Worm (Caenorhabditis elegans): ENCODE results near the gene Y54E2A.7.

The Y54E2A.7 gene

ce11 chrII:14813106-14813505, 40.3 kb upstream of the Y54E2A.7 start:
- no peak for TF ChIP-seq nhr-10 (tag; optimal IDR thresholded peaks at IDR 0.05)
- no peak for TF ChIP-seq nhr-23 (tag; optimal IDR thresholded peaks at IDR 0.05)
- TF ChIP-seq ama-1 (optimal IDR thresholded peaks at IDR 0.05): no peak
- no peak for TF ChIP-seq ceh-16 (tag; optimal IDR thresholded peaks at IDR 0.05)
- TF ChIP-seq skn-1 (tag; optimal IDR thresholded peaks at IDR 0.05): no peak
- no peak for TF ChIP-seq peb-1 (tag; optimal IDR thresholded peaks at IDR 0.05)
- TF ChIP-seq egl-27 (tag; optimal IDR thresholded peaks at IDR 0.05): no peak
- no peak for TF ChIP-seq lsy-2 (tag; optimal IDR thresholded peaks at IDR 0.05)
- TF ChIP-seq sem-4 (tag; optimal IDR thresholded peaks at IDR 0.05): no peak
- no peak for TF ChIP-seq nhr-129 (tag; optimal IDR thresholded peaks at IDR 0.05)
- TF ChIP-seq dmd-4 (tag; optimal IDR thresholded peaks at IDR 0.05): no peak
- no peak for TF ChIP-seq unc-62 (GFP tag; optimal IDR thresholded peaks at IDR 0.05)
- no peak for TF ChIP-seq aly-2 (tag; optimal IDR thresholded peaks at IDR 0.05)
- no peak for TF ChIP-seq zag-1 (tag; optimal IDR thresholded peaks at IDR 0.05)
- TF ChIP-seq Y55F3AM.14 (GFP tag; optimal IDR thresholded peaks at IDR 0.05): no peak
- no peak for TF ChIP-seq nhr-12 (tag; optimal IDR thresholded peaks at IDR 0.05)
- no peak for TF ChIP-seq nhr-6 (tag; optimal IDR thresholded peaks at IDR 0.05)

DNA sequence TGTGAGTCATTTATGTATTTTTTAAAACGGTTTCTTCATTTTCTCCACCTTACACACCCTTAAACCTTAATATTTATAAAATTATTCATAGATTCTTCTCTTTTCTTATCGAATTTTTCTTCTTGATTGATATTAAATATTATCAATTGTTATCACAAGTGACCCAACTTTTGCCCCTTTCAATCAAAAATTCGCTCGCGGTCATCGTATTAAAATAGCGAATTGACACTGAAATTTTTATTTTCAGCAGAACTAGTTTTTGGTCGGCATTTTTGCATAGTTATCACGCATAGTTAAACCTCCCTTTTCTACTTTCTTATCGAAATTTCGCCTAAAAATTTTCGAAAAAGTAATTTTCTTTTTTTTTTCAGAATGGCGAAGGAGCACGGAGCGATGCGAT, 39.9 kb upstream of the Y54E2A.7 start:
- TF ChIP-seq Y55F3AM.14 (GFP tag; optimal IDR thresholded peaks at IDR 0.05) (no peak), fos-1 (tag; optimal IDR thresholded peaks at IDR 0.05) (peak; percentile 95), gmeb-1 (tag; optimal IDR thresholded peaks at IDR 0.05) (peak; percentile 22), F13H6.1 (tag; optimal IDR thresholded peaks at IDR 0.05) (no peak), sma-9 (GFP tag; optimal IDR thresholded peaks at IDR 0.05) (peak; percentile 50), sma-9 (tag; optimal IDR thresholded peaks at IDR 0.05) (no peak)

DNA sequence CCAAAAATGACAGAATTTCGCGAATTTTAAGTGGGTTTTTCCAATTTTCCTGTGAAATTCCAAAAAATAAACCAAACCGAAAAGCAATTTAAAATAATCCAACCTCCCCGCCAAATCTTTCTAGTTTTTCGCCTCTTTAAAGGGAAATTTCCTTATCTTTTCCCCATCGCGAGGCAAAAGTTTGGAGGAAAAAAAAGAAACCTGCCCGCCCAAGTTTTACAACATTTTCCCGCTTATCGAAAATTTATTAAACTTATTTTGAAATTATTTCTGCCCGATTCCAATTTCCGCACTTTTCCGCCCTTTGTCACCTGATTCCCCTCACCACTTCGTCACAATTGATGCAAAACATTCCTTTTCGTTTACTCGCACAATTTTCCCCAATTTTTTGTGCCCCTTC, 39.4 kb upstream of the Y54E2A.7 start, which contains the start of gene osta-3:
Gene osta-3 (plus strand): TSS at position 301 of the 400 bp plus-strand sequence.
- TF ChIP-seq Y55F3AM.14 (GFP tag; optimal IDR thresholded peaks at IDR 0.05) (no peak), unc-62 (GFP tag; optimal IDR thresholded peaks at IDR 0.05) (no peak), mdl-1 (tag; optimal IDR thresholded peaks at IDR 0.05) (no peak), lin-13 (GFP tag; optimal IDR thresholded peaks at IDR 0.05) (no peak), mab-5 (tag; optimal IDR thresholded peaks at IDR 0.05) (no peak), ZK546.5 (tag; optimal IDR thresholded peaks at IDR 0.05) (no peak), nhr-237 (tag; optimal IDR thresholded peaks at IDR 0.05) (no peak), nhr-25 (tag; optimal IDR thresholded peaks at IDR 0.05) (no peak), skn-1 (tag; optimal IDR thresholded peaks at IDR 0.05) (no peak), peb-1 (tag; optimal IDR thresholded peaks at IDR 0.05) (no peak), F13H6.1 (tag; optimal IDR thresholded peaks at IDR 0.05) (no peak), sma-9 (GFP tag; optimal IDR thresholded peaks at IDR 0.05) (no peak), sma-9 (tag; optimal IDR thresholded peaks at IDR 0.05) (no peak), elt-3 (tag; optimal IDR thresholded peaks at IDR 0.05) (no peak), sma-3 (GFP tag; optimal IDR thresholded peaks at IDR 0.05) (no peak), ztf-4 (tag; optimal IDR thresholded peaks at IDR 0.05) (no peak), nhr-23 (tag; optimal IDR thresholded peaks at IDR 0.05) (no peak)

- TF ChIP-seq nhr-6 (tag; optimal IDR thresholded peaks at IDR 0.05) (no peak), nhr-21 (tag; optimal IDR thresholded peaks at IDR 0.05) (no peak), zag-1 (tag; optimal IDR thresholded peaks at IDR 0.05) (no peak), mdl-1 (tag; optimal IDR thresholded peaks at IDR 0.05) (no peak), snpc-4 (tag; optimal IDR thresholded peaks at IDR 0.05) (peak; percentile 43), peb-1 (tag; optimal IDR thresholded peaks at IDR 0.05) (no peak), F13H6.1 (tag; optimal IDR thresholded peaks at IDR 0.05) (peak; percentile 63), fos-1 (tag; optimal IDR thresholded peaks at IDR 0.05) (peak; percentile 78), blmp-1 (tag; optimal IDR thresholded peaks at IDR 0.05; ENCODE audit: insufficient read depth) (peak; percentile 53), sma-9 (GFP tag; optimal IDR thresholded peaks at IDR 0.05) (peak; percentile 69), sma-9 (tag; optimal IDR thresholded peaks at IDR 0.05) (no peak), dmd-4 (tag; optimal IDR thresholded peaks at IDR 0.05) (no peak), Y55F3AM.14 (GFP tag; optimal IDR thresholded peaks at IDR 0.05) (no peak), sem-4 (tag; optimal IDR thresholded peaks at IDR 0.05) (no peak), crh-2 (tag; optimal IDR thresholded peaks at IDR 0.05) (peak; percentile 19), ztf-11 (tag; optimal IDR thresholded peaks at IDR 0.05) (no peak), skn-1 (tag; optimal IDR thresholded peaks at IDR 0.05) (no peak)
Observed at ce11 chrII:14811472-14811871, 38.7 kb upstream of the Y54E2A.7 start.
